Fruit fly (Drosophila melanogaster) whole organism, embryonic: Measurements from ENCODE around the gene Obp19a.

Experiments
- B-H1 ChIP-seq: fragments of 200-800 bp; sonication (Bioruptor generic); IDR thresholded peaks from 3 replicates; pipeline ENCODE4 v1.3.6; 2022; ENCODE audit warnings: missing biosample characterization, missing genetic modification characterization
- Blimp-1 ChIP-seq: fragments of 200-800 bp; sonication (Bioruptor generic); optimal IDR thresholded peaks from 3 replicates; lab custom pipeline; 2018; ENCODE audit warnings: missing biosample characterization, missing genetic modification characterization, mild to moderate bottlenecking, moderate library complexity, missing genetic modification reagents
- CG10959 ChIP-seq: fragments of 200-800 bp; sonication (Bioruptor generic); IDR thresholded peaks from 2 replicates; pipeline ENCODE4 v1.3.6; 2022; ENCODE audit warnings: missing biosample characterization, missing genetic modification characterization
- CG12219 ChIP-seq: fragments of 200-800 bp; sonication (Bioruptor generic); optimal IDR thresholded peaks from 3 replicates; lab custom pipeline; 2018; ENCODE audit warnings: missing biosample characterization, mild to moderate bottlenecking, missing genetic modification characterization
- CG13296 ChIP-seq: fragments of 200-800 bp; sonication (Bioruptor generic); optimal IDR thresholded peaks from 3 replicates; lab custom pipeline; 2018; ENCODE audit warnings: missing biosample characterization, mild to moderate bottlenecking, missing genetic modification characterization
- CG14710 ChIP-seq: fragments of 200-800 bp; sonication (Bioruptor generic); optimal IDR thresholded peaks from 3 replicates; lab custom pipeline; 2019; ENCODE audit warnings: missing biosample characterization, mild to moderate bottlenecking, missing genetic modification characterization, moderate library complexity
- CG15269 ChIP-seq: fragments of 200-800 bp; sonication (Bioruptor generic); optimal IDR thresholded peaks from 2 replicates; lab custom pipeline; 2018; ENCODE audit warnings: missing biosample characterization, mild to moderate bottlenecking, missing genetic modification characterization, moderate library complexity
- CG17568 ChIP-seq: fragments of 200-800 bp; sonication (Bioruptor generic); optimal IDR thresholded peaks from 2 replicates; lab custom pipeline; 2018; ENCODE audit warnings: missing biosample characterization, mild to moderate bottlenecking, missing genetic modification characterization, moderate library complexity
- CG2199 ChIP-seq: fragments of 200-800 bp; sonication (Bioruptor generic); IDR thresholded peaks from 3 replicates; pipeline ENCODE4 v1.3.6; 2022; ENCODE audit warnings: missing biosample characterization, missing genetic modification characterization
- CG2202 ChIP-seq: fragments of 200-800 bp; sonication (Bioruptor generic); optimal IDR thresholded peaks from 2 replicates; lab custom pipeline; 2018; ENCODE audit warnings: missing biosample characterization, mild to moderate bottlenecking, missing genetic modification characterization
- CG31388 ChIP-seq: fragments of 200-800 bp; sonication (Bioruptor generic); optimal IDR thresholded peaks from 2 replicates; lab custom pipeline; 2016; ENCODE audit warnings: missing biosample characterization, missing genetic modification characterization
- CG32767 ChIP-seq: fragments of 200-800 bp; sonication (Bioruptor generic); IDR thresholded peaks from 2 replicates; pipeline ENCODE4 v1.3.6; 2022; ENCODE audit warnings: missing biosample characterization, missing genetic modification characterization
- CG3281 ChIP-seq: fragments of 200-800 bp; sonication (Bioruptor generic); optimal IDR thresholded peaks from 3 replicates; lab custom pipeline; 2017; ENCODE audit warnings: missing biosample characterization, mild to moderate bottlenecking, missing genetic modification characterization
- CG4424 ChIP-seq: fragments of 200-800 bp; sonication (Bioruptor generic); optimal IDR thresholded peaks from 3 replicates; lab custom pipeline; 2016; ENCODE audit warnings: missing biosample characterization, missing genetic modification characterization
- CG5180 ChIP-seq: fragments of 200-800 bp; sonication (Bioruptor generic); optimal IDR thresholded peaks from 3 replicates; lab custom pipeline; 2017; ENCODE audit warnings: missing biosample characterization, missing genetic modification characterization, mild to moderate bottlenecking, moderate library complexity, missing genetic modification reagents
- CG6683 ChIP-seq: fragments of 200-800 bp; sonication (Bioruptor generic); optimal IDR thresholded peaks from 2 replicates; lab custom pipeline; 2017; ENCODE audit warnings: missing biosample characterization, mild to moderate bottlenecking, missing genetic modification characterization, missing genetic modification reagents
- CG6689 ChIP-seq: fragments of 200-800 bp; sonication (Bioruptor generic); IDR thresholded peaks from 2 replicates; pipeline ENCODE4 v1.3.6; 2022; ENCODE audit warnings: missing biosample characterization, missing genetic modification characterization
- CG8478 ChIP-seq: fragments of >200 bp; optimal IDR thresholded peaks from 2 replicates; lab custom pipeline; 2018
- CG9727 ChIP-seq: fragments of 200-800 bp; sonication (Bioruptor generic); optimal IDR thresholded peaks from 3 replicates; lab custom pipeline; 2017; ENCODE audit warnings: missing biosample characterization, mild to moderate bottlenecking, missing genetic modification characterization
- CG9797 ChIP-seq: fragments of 200-800 bp; sonication (Bioruptor generic); optimal IDR thresholded peaks from 3 replicates; lab custom pipeline; 2018; ENCODE audit warnings: missing biosample characterization, mild to moderate bottlenecking, missing genetic modification characterization
- CG9876 ChIP-seq: fragments of 200-800 bp; sonication (Bioruptor generic); optimal IDR thresholded peaks from 2 replicates; lab custom pipeline; 2016; ENCODE audit warnings: missing biosample characterization, missing genetic modification characterization
- Dip3 ChIP-seq: fragments of 200-800 bp; sonication (Bioruptor generic); optimal IDR thresholded peaks from 3 replicates; lab custom pipeline; 2016; ENCODE audit warnings: missing biosample characterization, missing genetic modification characterization
- Doc2 ChIP-seq: fragments of 200-800 bp; sonication (Bioruptor generic); IDR thresholded peaks from 2 replicates; pipeline ENCODE4 v1.3.6; 2022; ENCODE audit warnings: missing biosample characterization, missing genetic modification characterization
- Eip74EF ChIP-seq, 2 experiments: fragments of 200-800 bp in 1 of 2; fragments of >200 bp in 1 of 2; sonication (Bioruptor generic) in 1 of 2; optimal IDR thresholded peaks; 2 replicates each; lab custom pipeline; 2017 to 2019; ENCODE audit warnings: missing biosample characterization in 2 of 2, missing genetic modification characterization in 2 of 2, mild to moderate bottlenecking in 1 of 2, moderate library complexity in 1 of 2
- H15 ChIP-seq: fragments of 200-800 bp; sonication (Bioruptor generic); IDR thresholded peaks from 3 replicates; pipeline ENCODE4 v1.3.6; 2022; ENCODE audit warnings: missing biosample characterization, missing genetic modification characterization
- Max ChIP-seq: fragments of 200-800 bp; sonication (Bioruptor generic); optimal IDR thresholded peaks from 2 replicates; lab custom pipeline; 2016; ENCODE audit warnings: missing biosample characterization, mild to moderate bottlenecking, missing genetic modification characterization
- Nf-YB ChIP-seq: fragments of 200-800 bp; sonication (Bioruptor generic); optimal IDR thresholded peaks from 3 replicates; lab custom pipeline; 2019; ENCODE audit warnings: missing biosample characterization, mild to moderate bottlenecking, missing genetic modification characterization, moderate library complexity
- Sox100B ChIP-seq: fragments of 200-800 bp; sonication (Bioruptor generic); optimal IDR thresholded peaks from 3 replicates; lab custom pipeline; 2018; ENCODE audit warnings: missing biosample characterization, mild to moderate bottlenecking, missing genetic modification characterization
- ap ChIP-seq: fragments of 200-800 bp; sonication (Bioruptor generic); IDR thresholded peaks from 2 replicates; pipeline ENCODE4 v1.3.6; 2022; ENCODE audit warnings: missing biosample characterization, missing genetic modification characterization
- ato ChIP-seq: fragments of 200-800 bp; sonication (Bioruptor generic); IDR thresholded peaks from 2 replicates; pipeline ENCODE4 v1.3.6; 2022; ENCODE audit warnings: missing biosample characterization, missing genetic modification characterization; ENCODE audit not compliant: partially characterized antibody
- crp ChIP-seq, 2 experiments: fragments of 200-800 bp; sonication (Bioruptor generic); optimal IDR thresholded peaks; 2 replicates in 1 of 2; 3 replicates in 1 of 2; lab custom pipeline; 2017; ENCODE audit warnings: missing biosample characterization in 2 of 2, missing genetic modification characterization in 2 of 2, mild to moderate bottlenecking in 1 of 2, moderate library complexity in 1 of 2
- gcm2 ChIP-seq: fragments of 200-800 bp; sonication (Bioruptor generic); optimal IDR thresholded peaks from 2 replicates; lab custom pipeline; 2016; ENCODE audit warnings: missing biosample characterization, missing genetic modification characterization
- h ChIP-seq: fragments of >200 bp; optimal IDR thresholded peaks from 2 replicates; lab custom pipeline; 2017
- her ChIP-seq: fragments of 200-800 bp; sonication (Bioruptor generic); optimal IDR thresholded peaks from 2 replicates; lab custom pipeline; 2016; ENCODE audit warnings: missing biosample characterization, missing genetic modification characterization
- inv ChIP-seq: fragments of 200-800 bp; sonication (Bioruptor generic); IDR thresholded peaks from 2 replicates; pipeline ENCODE4 v1.3.6; 2022; ENCODE audit warnings: missing biosample characterization, missing genetic modification characterization; ENCODE audit not compliant: partially characterized antibody
- klu ChIP-seq: fragments of 200-800 bp; sonication (Bioruptor generic); IDR thresholded peaks from 2 replicates; pipeline ENCODE4 v1.3.6; 2022; ENCODE audit warnings: missing biosample characterization, missing genetic modification characterization
- knrl ChIP-seq: fragments of 200-800 bp; sonication (Bioruptor generic); IDR thresholded peaks from 3 replicates; pipeline ENCODE4 v1.3.6; 2022; ENCODE audit warnings: missing biosample characterization, missing genetic modification characterization; ENCODE audit not compliant: partially characterized antibody
- mld ChIP-seq: fragments of 200-800 bp; sonication (Bioruptor generic); IDR thresholded peaks from 3 replicates; pipeline ENCODE4 v1.3.6; 2022; ENCODE audit warnings: missing biosample characterization, missing genetic modification characterization; ENCODE audit not compliant: partially characterized antibody
- nau ChIP-seq: fragments of 200-800 bp; sonication (Bioruptor generic); optimal IDR thresholded peaks from 3 replicates; lab custom pipeline; 2017; ENCODE audit warnings: missing biosample characterization, mild to moderate bottlenecking, missing genetic modification characterization, missing genetic modification reagents
- onecut ChIP-seq: fragments of 200-800 bp; sonication (Bioruptor generic); IDR thresholded peaks from 2 replicates; pipeline ENCODE4 v1.3.6; 2022; ENCODE audit warnings: missing biosample characterization, missing genetic modification characterization
- pho ChIP-seq: fragments of 200-800 bp; sonication (Bioruptor generic); optimal IDR thresholded peaks from 2 replicates; lab custom pipeline; 2016; ENCODE audit warnings: missing biosample characterization, missing genetic modification characterization
- pnt ChIP-seq: fragments of 200-800 bp; sonication (Bioruptor generic); optimal IDR thresholded peaks from 3 replicates; lab custom pipeline; 2016; ENCODE audit warnings: missing biosample characterization, missing genetic modification characterization
- scrt ChIP-seq: fragments of 200-800 bp; sonication (Bioruptor generic); optimal IDR thresholded peaks from 2 replicates; lab custom pipeline; 2018; ENCODE audit warnings: missing biosample characterization, mild to moderate bottlenecking, missing genetic modification characterization, moderate library complexity
- slp2 ChIP-seq: fragments of 200-800 bp; sonication (Bioruptor generic); optimal IDR thresholded peaks from 2 replicates; lab custom pipeline; 2016; ENCODE audit warnings: missing biosample characterization, missing genetic modification characterization
- stwl ChIP-seq: fragments of 200-800 bp; sonication (Bioruptor generic); optimal IDR thresholded peaks from 3 replicates; lab custom pipeline; 2018; ENCODE audit warnings: missing biosample characterization, mild to moderate bottlenecking, missing genetic modification characterization, moderate library complexity
- tgo ChIP-seq: fragments of 200-800 bp; sonication (Bioruptor generic); IDR thresholded peaks from 3 replicates; pipeline ENCODE4 v1.3.6; 2022; ENCODE audit warnings: missing biosample characterization, missing genetic modification characterization
- tll ChIP-seq, 2 experiments: fragments of 200-800 bp in 1 of 2; fragments of >200 bp in 1 of 2; sonication (Bioruptor generic) in 1 of 2; optimal IDR thresholded peaks; 2 replicates each; lab custom pipeline; 2017 to 2019; ENCODE audit warnings: missing biosample characterization in 2 of 2, missing genetic modification characterization in 2 of 2, mild to moderate bottlenecking in 1 of 2, moderate library complexity in 1 of 2
- trem ChIP-seq: fragments of 200-800 bp; optimal IDR thresholded peaks from 3 replicates; lab custom pipeline; 2019; ENCODE audit warnings: missing biosample characterization, mild to moderate bottlenecking, missing genetic modification characterization, moderate library complexity
- zen2 ChIP-seq: fragments of 200-800 bp; sonication (Bioruptor generic); IDR thresholded peaks from 3 replicates; pipeline ENCODE4 v1.3.6; 2022; ENCODE audit warnings: missing biosample characterization, missing genetic modification characterization; ENCODE audit not compliant: partially characterized antibody

Gene Obp19a

DNA sequence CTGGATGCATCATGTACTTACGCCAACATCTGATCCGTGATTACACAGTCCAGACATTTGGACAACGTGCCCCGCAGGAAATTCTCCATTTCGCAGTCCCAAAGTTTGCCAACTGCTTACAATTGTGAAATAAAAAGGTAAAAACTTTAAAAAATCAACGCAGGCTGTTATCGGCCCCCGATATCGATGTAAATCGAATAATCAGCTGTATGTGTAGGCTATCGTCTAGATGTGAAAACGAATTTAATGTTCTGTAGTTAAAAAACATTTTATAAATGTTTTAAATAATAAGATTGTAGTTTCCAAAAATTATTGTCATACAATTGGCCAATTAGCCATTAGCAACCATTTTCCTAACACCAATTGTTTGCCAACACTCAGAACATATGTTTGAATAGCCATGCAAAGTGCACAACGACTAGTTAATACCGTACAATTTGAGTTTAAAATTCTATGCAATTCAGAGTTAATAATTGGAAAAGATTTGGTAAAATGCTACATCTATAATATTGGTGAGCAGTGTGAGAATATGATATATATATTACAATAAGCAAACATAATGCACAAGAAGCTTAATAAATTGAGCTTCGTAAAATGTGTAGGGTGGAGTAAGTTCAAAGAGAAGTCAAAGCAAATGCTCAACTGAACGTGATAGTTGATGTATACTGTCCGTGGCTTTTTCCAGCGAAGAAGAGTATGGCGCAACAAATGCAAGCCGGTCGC, 14.1 kb downstream of the Obp19a start, which contains the start of the genes CG11710 and mal (continued):
- peak; percentile 77 for TF ChIP-seq tgo (GFP tag; lab: Robert Waterston, UW)
- TF ChIP-seq pho (GFP tag; lab: Kevin White, UChicago) = peak; percentile 48
- peak; percentile 84 for TF ChIP-seq Dip3 (GFP tag; lab: Kevin White, UChicago)
- TF ChIP-seq CG15269 (tag; lab: Kevin White, UChicago) = no peak
- peak; percentile 43 for TF ChIP-seq pnt (GFP tag; lab: Kevin White, UChicago)
- peak; percentile 50; the same call in 1 of the 2 replicates for TF ChIP-seq ap
- peak; percentile 70 for TF ChIP-seq CG6683 (GFP tag; lab: Kevin White, UChicago)
- peak; percentile 33 for TF ChIP-seq Nf-YB (GFP tag; lab: Kevin White, UChicago)
- TF ChIP-seq CG3281 (GFP tag; lab: Kevin White, UChicago) = peak; percentile 84
- no peak for TF ChIP-seq knrl (GFP tag; lab: Robert Waterston, UW)
- TF ChIP-seq Eip74EF (GFP tag; optimal IDR thresholded peaks at IDR 0.05; lab: Kevin White, UChicago) = no peak
- peak; percentile 36 for TF ChIP-seq CG2202
- TF ChIP-seq CG9727 = peak; percentile 62
- TF ChIP-seq Max = peak; percentile 72
- TF ChIP-seq zen2 (GFP tag; lab: Robert Waterston, UW) = no peak
- peak; percentile 50; the same call in 1 of the 2 replicates for TF ChIP-seq CG10959 (GFP tag; lab: Robert Waterston, UW)
- TF ChIP-seq inv (GFP tag; lab: Robert Waterston, UW) = no peak
- no peak for TF ChIP-seq h (lab: Kevin White, UChicago)
- TF ChIP-seq scrt (GFP tag; lab: Kevin White, UChicago) = peak; percentile 84
- TF ChIP-seq Blimp-1 = peak; percentile 79
- no peak for TF ChIP-seq nau
- TF ChIP-seq CG32767 (GFP tag; lab: Robert Waterston, UW) = peak; percentile 59; the same call in 1 of the 2 replicates
- no peak for TF ChIP-seq CG8478 (lab: Kevin White, UChicago)
- no peak for TF ChIP-seq CG2199 (GFP tag; lab: Robert Waterston, UW)
- peak; percentile 80 for TF ChIP-seq CG14710
- no peak for TF ChIP-seq CG9797
- no peak for TF ChIP-seq ato (GFP tag; lab: Robert Waterston, UW)
- TF ChIP-seq CG31388 = peak; percentile 52
- peak; percentile 21 for TF ChIP-seq stwl (tag; lab: Kevin White, UChicago)
- TF ChIP-seq CG5180 (GFP tag; lab: Kevin White, UChicago) = no peak
- TF ChIP-seq H15 (GFP tag; lab: Robert Waterston, UW) = peak; percentile 64; the same call in 2 of the 3 replicates
- peak; percentile 60 for TF ChIP-seq trem (tag; lab: Kevin White, UChicago)
- TF ChIP-seq Sox100B (GFP tag; lab: Kevin White, UChicago) = no peak
- peak; percentile 33 for TF ChIP-seq her (GFP tag; lab: Kevin White, UChicago)
- peak; percentile 86 for TF ChIP-seq CG13296 (GFP tag; lab: Kevin White, UChicago)
- no peak for TF ChIP-seq tll (GFP tag; optimal IDR thresholded peaks at IDR 0.05; lab: Kevin White, UChicago)
- no peak for TF ChIP-seq Doc2 (GFP tag; lab: Robert Waterston, UW)
- no peak for TF ChIP-seq mld
- TF ChIP-seq klu (GFP tag; lab: Robert Waterston, UW) = peak; percentile 80
- no peak for TF ChIP-seq gcm2 (GFP tag; lab: Kevin White, UChicago)
- peak; percentile 79 for TF ChIP-seq CG4424
- TF ChIP-seq onecut = peak; percentile 71
- TF ChIP-seq CG17568 (GFP tag; lab: Kevin White, UChicago) = no peak
- peak; percentile 64 for TF ChIP-seq slp2 (GFP tag; lab: Kevin White, UChicago)
- TF ChIP-seq crp (GFP tag; optimal IDR thresholded peaks at IDR 0.05; lab: Kevin White, UChicago) = peak in 1 of 2 experiments; percentile 82
- TF ChIP-seq CG9876 (GFP tag; lab: Kevin White, UChicago) = no peak
- no peak for TF ChIP-seq CG12219
- peak; percentile 79 for TF ChIP-seq CG6689
- peak; percentile 45 for TF ChIP-seq B-H1 (GFP tag; lab: Robert Waterston, UW)
